Worm (Caenorhabditis elegans) whole organism, young adult: ENCODE results near the gene ceeh-2.

ENCODE experiments used
- C17E4.6 ChIP-seq: fragments of 200-800 bp; sonication (Bioruptor generic); IDR thresholded peaks from 2 replicates; pipeline ENCODE4 v1.3.6; 2022; ENCODE audit warnings: missing genetic modification reagents, missing genetic modification characterization, missing compliant biosample characterization
- egl-18 ChIP-seq: fragments of 200-800 bp; sonication (Bioruptor generic); IDR thresholded peaks from 2 replicates; pipeline ENCODE4 v1.3.6; 2022; ENCODE audit warnings: missing genetic modification reagents, missing genetic modification characterization, missing compliant biosample characterization
- lin-26 ChIP-seq: fragments of 200-800 bp; sonication (Bioruptor generic); IDR thresholded peaks from 2 replicates; pipeline ENCODE4 v1.3.6; 2022; ENCODE audit warnings: missing genetic modification reagents, missing genetic modification characterization, missing compliant biosample characterization
- mcd-1 ChIP-seq: fragments of 200-800 bp; sonication (Bioruptor generic); IDR thresholded peaks from 2 replicates; pipeline ENCODE4 v1.3.6; 2022; ENCODE audit warnings: missing genetic modification reagents, missing genetic modification characterization, missing compliant biosample characterization
- sdz-38 ChIP-seq: sonication (generic microtip); optimal IDR thresholded peaks from 2 replicates; lab custom pipeline; 2016; ENCODE audit warnings: missing genotype, missing genetic modification characterization, missing compliant biosample characterization
- sea-2 ChIP-seq: fragments of 200-800 bp; sonication (Bioruptor generic); IDR thresholded peaks from 2 replicates; pipeline ENCODE4 v1.3.6; 2022; ENCODE audit warnings: missing genetic modification characterization, missing compliant biosample characterization
- snpc-4 ChIP-seq, 5 experiments: fragments of 150-350 bp in 1 of 5; sonication (generic microtip) in 4 of 5; optimal IDR thresholded peaks; 2 replicates each; lab custom pipeline; 2014 to 2018; ENCODE audit warnings: missing genetic modification characterization in 5 of 5, missing biosample characterization in 3 of 5, antibody characterized with exemption in 2 of 5, mild to moderate bottlenecking in 2 of 5, missing compliant biosample characterization in 2 of 5, missing genotype in 2 of 5, moderate library complexity in 2 of 5, missing genetic modification reagents in 1 of 5
- somi-1 ChIP-seq: fragments of 200-800 bp; sonication (Bioruptor generic); optimal IDR thresholded peaks from 2 replicates; lab custom pipeline; 2018; ENCODE audit warnings: mild to moderate bottlenecking, missing genetic modification characterization, missing compliant biosample characterization
- unc-62 ChIP-seq: fragments of 150-350 bp; optimal IDR thresholded peaks from 2 replicates; lab custom pipeline; 2014; ENCODE audit warnings: missing biosample characterization, missing genetic modification reagents, missing genetic modification characterization

DNA sequence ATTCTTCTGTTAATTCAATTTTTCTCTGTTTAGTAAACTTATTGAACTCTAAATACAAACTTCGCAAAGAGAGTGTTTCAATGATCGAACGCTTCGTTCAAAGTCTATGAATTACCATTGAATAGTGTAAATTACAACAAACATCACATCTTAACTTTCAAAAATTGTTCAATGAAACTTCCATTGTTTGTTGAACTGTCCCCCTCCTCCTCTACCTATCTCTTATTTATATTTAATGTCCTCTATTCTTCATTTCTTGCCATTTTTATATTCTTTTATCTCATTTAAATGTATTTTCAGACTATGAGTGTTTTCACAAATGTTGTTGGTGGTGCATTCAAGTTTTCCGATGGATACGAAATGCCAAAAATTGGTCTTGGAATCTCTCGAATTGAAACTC is 18.5 kb downstream of the ceeh-2 start, which contains the start of gene K07C5.2:
- TF ChIP-seq C17E4.6 (GFP tag; lab: Robert Waterston, UW) (no peak), mcd-1 (GFP tag; lab: Robert Waterston, UW) (no peak), unc-62 (GFP tag; lab: Kevin White, UChicago) (no peak), egl-18 (GFP tag; lab: Robert Waterston, UW) (no peak), snpc-4 (GFP tag; optimal IDR thresholded peaks at IDR 0.05; lab: Kevin White, UChicago) (no peak), snpc-4 (tag; optimal IDR thresholded peaks at IDR 0.05; lab: Kevin White, UChicago) (no peak), sdz-38 (no peak), sea-2 (GFP tag; lab: Robert Waterston, UW) (no peak), somi-1 (GFP tag; lab: Kevin White, UChicago) (no peak), lin-26 (GFP tag; lab: Robert Waterston, UW) (no peak)
